Worm (Caenorhabditis elegans): ENCODE measurements around the gene F28A10.8.

DNA sequence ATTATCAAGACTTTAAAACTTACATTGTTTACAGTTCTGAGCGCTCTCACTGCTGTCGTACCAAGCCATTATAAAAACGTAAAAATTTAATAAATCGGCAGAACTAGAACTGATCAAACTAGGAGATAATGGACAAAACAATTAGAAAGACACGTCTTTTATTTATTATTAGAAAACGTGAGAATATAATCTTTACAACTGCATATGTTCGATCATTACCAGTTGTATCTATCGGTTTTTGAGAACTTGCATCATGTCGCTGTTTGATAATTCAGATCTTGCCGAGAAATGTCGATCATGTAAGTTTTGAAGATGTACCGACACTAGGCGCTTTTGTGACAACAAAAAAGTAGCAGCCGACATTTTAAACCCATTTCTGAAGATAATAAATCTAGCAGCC is 7.3 kb upstream of the F28A10.8 start, which contains the start of gene F28A10.7:
- TF ChIP-seq fos-1 (tag; optimal IDR thresholded peaks at IDR 0.05) (no peak), elt-3 (tag; optimal IDR thresholded peaks at IDR 0.05) (no peak), aly-2 (tag; optimal IDR thresholded peaks at IDR 0.05) (no peak), ceh-16 (tag; optimal IDR thresholded peaks at IDR 0.05) (no peak), dmd-4 (tag; optimal IDR thresholded peaks at IDR 0.05) (no peak), snpc-4 (tag; optimal IDR thresholded peaks at IDR 0.05) (no peak), lin-11 (tag; optimal IDR thresholded peaks at IDR 0.05) (no peak), nhr-12 (tag; optimal IDR thresholded peaks at IDR 0.05) (no peak), ceh-82 (tag; optimal IDR thresholded peaks at IDR 0.05) (no peak)
